Worm (Caenorhabditis elegans) whole organism, mixed stage, embryonic: ENCODE results near the gene F54D10.5.

ENCODE experiments used
- flh-1 ChIP-seq: fragments of 200-800 bp; sonication (Bioruptor generic); optimal IDR thresholded peaks from 2 replicates; lab custom pipeline; 2018; ENCODE audit warnings: mild to moderate bottlenecking, missing genetic modification characterization, moderate library complexity, missing compliant biosample characterization
- lin-13 ChIP-seq: fragments of 150-350 bp; optimal IDR thresholded peaks from 2 replicates; lab custom pipeline; 2014; ENCODE audit warnings: missing biosample characterization, missing genetic modification characterization

- no peak for TF ChIP-seq lin-13 (tag; lab: Kevin White, UChicago)
- no peak for TF ChIP-seq flh-1 (GFP tag; lab: Kevin White, UChicago)
These were observed 35.3 kb upstream of the F54D10.5 start, which contains the start of the genes C17A2.7 and C17A2.3 for ce11 chrII:3843305-3843704.
